Fruit fly (Drosophila melanogaster): Measurements from ENCODE around the gene Sol1.

dm6 chr3R:12372800-12373199 lies 13.2 kb upstream of the Sol1 start, which contains the start of gene GstD3:
- TF ChIP-seq CG8159 (tag; optimal IDR thresholded peaks at IDR 0.05): no peak
- no peak for TF ChIP-seq Ets98B (GFP tag; IDR thresholded peaks at IDR 0.05)
- no peak for TF ChIP-seq Pif1A (GFP tag; optimal IDR thresholded peaks at IDR 0.05)
- TF ChIP-seq gl (tag; optimal IDR thresholded peaks at IDR 0.05): no peak
- no peak for TF ChIP-seq D1 (tag; optimal IDR thresholded peaks at IDR 0.05)
- TF ChIP-seq CG4496 (GFP tag; IDR thresholded peaks at IDR 0.05): no peak
- TF ChIP-seq CG12605 (GFP tag; IDR thresholded peaks at IDR 0.05): no peak
- TF ChIP-seq CG17806 (tag; optimal IDR thresholded peaks at IDR 0.05): no peak
